Fruit fly (Drosophila melanogaster) whole organism, embryonic: ENCODE results near the gene rols.

Source experiments
- BEAF-32 ChIP-seq: fragments of 200-800 bp; sonication (Bioruptor generic); optimal IDR thresholded peaks from 3 replicates; lab custom pipeline; 2017; ENCODE audit warnings: missing biosample characterization, missing genetic modification characterization, mild to moderate bottlenecking, moderate library complexity, missing genetic modification reagents
- CG12219 ChIP-seq: fragments of 200-800 bp; sonication (Bioruptor generic); optimal IDR thresholded peaks from 3 replicates; lab custom pipeline; 2018; ENCODE audit warnings: missing biosample characterization, mild to moderate bottlenecking, missing genetic modification characterization
- CG14050 ChIP-seq: fragments of 200-800 bp; sonication (Bioruptor generic); IDR thresholded peaks from 3 replicates; pipeline ENCODE4 v1.3.6; 2022; ENCODE audit warnings: missing biosample characterization, missing genetic modification characterization
- Gug ChIP-seq: fragments of 200-800 bp; sonication (Bioruptor generic); IDR thresholded peaks from 4 replicates; pipeline ENCODE4 v1.3.6; 2022; ENCODE audit warnings: missing biosample characterization, missing genetic modification characterization
- Hey ChIP-seq: fragments of 200-800 bp; sonication (Bioruptor generic); optimal IDR thresholded peaks from 3 replicates; lab custom pipeline; 2018; ENCODE audit warnings: missing biosample characterization, mild to moderate bottlenecking, missing genetic modification characterization
- Scr ChIP-seq: fragments of 200-800 bp; sonication (Bioruptor generic); IDR thresholded peaks from 2 replicates; pipeline ENCODE4 v1.3.6; 2022; ENCODE audit warnings: missing biosample characterization, missing genetic modification characterization; ENCODE audit not compliant: partially characterized antibody
- ap ChIP-seq: fragments of 200-800 bp; sonication (Bioruptor generic); IDR thresholded peaks from 2 replicates; pipeline ENCODE4 v1.3.6; 2022; ENCODE audit warnings: missing biosample characterization, missing genetic modification characterization
- eve ChIP-seq, 2 experiments: fragments of >200 bp; optimal IDR thresholded peaks; 2 replicates each; lab custom pipeline; 2017; ENCODE audit warnings: missing biosample characterization in 2 of 2, missing genetic modification characterization in 2 of 2
- her ChIP-seq: fragments of 200-800 bp; sonication (Bioruptor generic); optimal IDR thresholded peaks from 2 replicates; lab custom pipeline; 2016; ENCODE audit warnings: missing biosample characterization, missing genetic modification characterization
- kay ChIP-seq: fragments of 200-800 bp; sonication (Bioruptor generic); optimal IDR thresholded peaks from 2 replicates; lab custom pipeline; 2016; ENCODE audit warnings: missing biosample characterization, missing genetic modification characterization
- knrl ChIP-seq: fragments of 200-800 bp; sonication (Bioruptor generic); IDR thresholded peaks from 3 replicates; pipeline ENCODE4 v1.3.6; 2022; ENCODE audit warnings: missing biosample characterization, missing genetic modification characterization; ENCODE audit not compliant: partially characterized antibody
- slbo ChIP-seq: fragments of 200-800 bp; sonication (Bioruptor generic); IDR thresholded peaks from 2 replicates; pipeline ENCODE4 v1.3.6; 2022; ENCODE audit warnings: missing biosample characterization, missing genetic modification characterization
- twi ChIP-seq: fragments of 200-800 bp; optimal IDR thresholded peaks from 2 replicates; lab custom pipeline; 2019; ENCODE audit warnings: missing biosample characterization, mild to moderate bottlenecking, missing genetic modification characterization, moderate library complexity

- TF ChIP-seq Scr (GFP tag; lab: Robert Waterston, UW) (no peak), kay (GFP tag; lab: Kevin White, UChicago) (no peak), BEAF-32 (no peak), ap (GFP tag; lab: Robert Waterston, UW) (no peak), her (GFP tag; lab: Kevin White, UChicago) (no peak), Gug (GFP tag; lab: Robert Waterston, UW) (no peak), twi (peak; percentile 64), Hey (tag; lab: Kevin White, UChicago) (no peak), knrl (no peak), slbo (GFP tag; lab: Robert Waterston, UW) (0 out of 2 replicates have a peak, but pooled peaks have one; percentile 12), CG14050 (no peak), CG12219 (GFP tag; lab: Kevin White, UChicago) (no peak), eve (GFP tag; optimal IDR thresholded peaks at IDR 0.05; lab: Kevin White, UChicago) (peak in 1 of 2 experiments; percentile 46)
These were observed 14.1 kb upstream of the rols start for dm6 chr3L:12078551-12079318.
